Fruit fly (Drosophila melanogaster) whole organism, embryonic: ENCODE data around the gene CG10413.
A peak's percentile ranks its signal among the peaks of the same experiment; 100 is the strongest.

Experiments used
- Atf-2 ChIP-seq: fragments of 200-800 bp; sonication (Bioruptor generic); optimal IDR thresholded peaks from 2 replicates; lab custom pipeline; 2016; ENCODE audit warnings: missing biosample characterization, missing genetic modification characterization
- CG1024 ChIP-seq: fragments of 200-800 bp; sonication (Bioruptor generic); IDR thresholded peaks from 2 replicates; pipeline ENCODE4 v1.3.6; 2022; ENCODE audit warnings: missing biosample characterization, missing genetic modification characterization
- CG10979 ChIP-seq: fragments of 200-800 bp; sonication (Bioruptor generic); optimal IDR thresholded peaks from 2 replicates; lab custom pipeline; 2018; ENCODE audit warnings: missing biosample characterization, mild to moderate bottlenecking, missing genetic modification characterization, moderate library complexity
- CG11085 ChIP-seq: fragments of 200-800 bp; sonication (Bioruptor generic); IDR thresholded peaks from 2 replicates; pipeline ENCODE4 v1.3.6; 2022; ENCODE audit warnings: missing biosample characterization, missing genetic modification characterization
- CG15011 ChIP-seq: fragments of 200-800 bp; sonication (Bioruptor generic); optimal IDR thresholded peaks from 3 replicates; lab custom pipeline; 2018; ENCODE audit warnings: missing biosample characterization, mild to moderate bottlenecking, missing genetic modification characterization
- CG1647 ChIP-seq: fragments of 200-800 bp; sonication (Bioruptor generic); optimal IDR thresholded peaks from 3 replicates; lab custom pipeline; 2016; ENCODE audit warnings: missing biosample characterization, missing genetic modification characterization
- CG17328 ChIP-seq: fragments of 200-800 bp; sonication (Bioruptor generic); IDR thresholded peaks from 2 replicates; pipeline ENCODE4 v1.3.6; 2022; ENCODE audit warnings: missing biosample characterization, missing genetic modification characterization
- CG18011 ChIP-seq: fragments of 200-800 bp; sonication (Bioruptor generic); optimal IDR thresholded peaks from 2 replicates; lab custom pipeline; 2017; ENCODE audit warnings: missing biosample characterization, missing genetic modification characterization, mild to moderate bottlenecking, moderate library complexity, missing genotype
- CG18619 ChIP-seq: fragments of 200-800 bp; sonication (Bioruptor generic); optimal IDR thresholded peaks from 3 replicates; lab custom pipeline; 2017; ENCODE audit warnings: missing biosample characterization, mild to moderate bottlenecking, missing genetic modification characterization
- CG2120 ChIP-seq: fragments of 200-800 bp; sonication (Bioruptor generic); optimal IDR thresholded peaks from 3 replicates; lab custom pipeline; 2016; ENCODE audit warnings: missing biosample characterization, missing genetic modification characterization
- CG2129 ChIP-seq: fragments of 200-800 bp; sonication (Bioruptor generic); IDR thresholded peaks from 2 replicates; pipeline ENCODE4 v1.3.6; 2022; ENCODE audit warnings: missing biosample characterization, missing genetic modification characterization; ENCODE audit not compliant: partially characterized antibody
- CG30020 ChIP-seq: fragments of 200-800 bp; optimal IDR thresholded peaks from 2 replicates; lab custom pipeline; 2019; ENCODE audit warnings: missing biosample characterization, mild to moderate bottlenecking, missing genetic modification characterization, moderate library complexity
- CG30431 ChIP-seq: fragments of 200-800 bp; sonication (Bioruptor generic); optimal IDR thresholded peaks from 2 replicates; lab custom pipeline; 2017; ENCODE audit warnings: missing biosample characterization, missing genetic modification characterization
- CG32772 ChIP-seq: fragments of 200-800 bp; sonication (Bioruptor generic); IDR thresholded peaks from 2 replicates; pipeline ENCODE4 v1.3.6; 2022; ENCODE audit warnings: missing biosample characterization, missing genetic modification characterization
- CG4404 ChIP-seq: fragments of 200-800 bp; sonication (Bioruptor generic); IDR thresholded peaks from 2 replicates; pipeline ENCODE4 v1.3.6; 2022; ENCODE audit warnings: missing biosample characterization, missing genetic modification characterization
- CG4854 ChIP-seq: fragments of 200-800 bp; sonication (Bioruptor generic); optimal IDR thresholded peaks from 2 replicates; lab custom pipeline; 2016; ENCODE audit warnings: missing biosample characterization, missing genetic modification characterization, inconsistent platforms
- CG6813 ChIP-seq: fragments of 200-800 bp; sonication (Bioruptor generic); optimal IDR thresholded peaks from 2 replicates; lab custom pipeline; 2017; ENCODE audit warnings: missing biosample characterization, missing genetic modification characterization, mild to moderate bottlenecking, moderate library complexity, missing genetic modification reagents
- CG7372 ChIP-seq: fragments of 200-800 bp; sonication (Bioruptor generic); IDR thresholded peaks from 2 replicates; pipeline ENCODE4 v1.3.6; 2022; ENCODE audit warnings: missing biosample characterization, missing genetic modification characterization
- CG7556 ChIP-seq: fragments of 200-800 bp; sonication (Bioruptor generic); optimal IDR thresholded peaks from 2 replicates; lab custom pipeline; 2017; ENCODE audit warnings: missing biosample characterization, mild to moderate bottlenecking, missing genetic modification characterization
- CG7745 ChIP-seq: fragments of 200-800 bp; sonication (Bioruptor generic); optimal IDR thresholded peaks from 2 replicates; lab custom pipeline; 2018; ENCODE audit warnings: missing biosample characterization, mild to moderate bottlenecking, missing genetic modification characterization, moderate library complexity
- CG8944 ChIP-seq: fragments of 200-800 bp; sonication (Bioruptor generic); optimal IDR thresholded peaks from 3 replicates; lab custom pipeline; 2016; ENCODE audit warnings: missing biosample characterization, missing genetic modification characterization
- CG9876 ChIP-seq: fragments of 200-800 bp; sonication (Bioruptor generic); optimal IDR thresholded peaks from 2 replicates; lab custom pipeline; 2016; ENCODE audit warnings: missing biosample characterization, missing genetic modification characterization
- CkIIα-i1 ChIP-seq: fragments of 200-800 bp; sonication (Bioruptor generic); IDR thresholded peaks from 2 replicates; pipeline ENCODE4 v1.3.6; 2022; ENCODE audit warnings: missing biosample characterization, missing genetic modification characterization
- Dip3 ChIP-seq: fragments of 200-800 bp; sonication (Bioruptor generic); optimal IDR thresholded peaks from 3 replicates; lab custom pipeline; 2016; ENCODE audit warnings: missing biosample characterization, missing genetic modification characterization
- Dp ChIP-seq: fragments of 200-800 bp; sonication (Bioruptor generic); optimal IDR thresholded peaks from 2 replicates; lab custom pipeline; 2018; ENCODE audit warnings: missing biosample characterization, mild to moderate bottlenecking, missing genetic modification characterization, moderate library complexity
- Hr3 ChIP-seq: fragments of 200-800 bp; sonication (Bioruptor generic); optimal IDR thresholded peaks from 3 replicates; lab custom pipeline; 2016; ENCODE audit warnings: missing biosample characterization, missing genetic modification characterization
- Jarid2 ChIP-seq: fragments of 200-800 bp; sonication (Bioruptor generic); optimal IDR thresholded peaks from 3 replicates; lab custom pipeline; 2017; ENCODE audit warnings: mild to moderate bottlenecking, missing biosample characterization, missing genetic modification reagents, missing genetic modification characterization
- Mrtf ChIP-seq: fragments of 200-800 bp; sonication (Bioruptor generic); IDR thresholded peaks from 3 replicates; pipeline ENCODE4 v1.3.6; 2022; ENCODE audit warnings: missing biosample characterization, missing genetic modification characterization
- al ChIP-seq: fragments of 200-800 bp; sonication (Bioruptor generic); IDR thresholded peaks from 2 replicates; pipeline ENCODE4 v1.3.6; 2022; ENCODE audit warnings: missing biosample characterization, missing genetic modification characterization
- cwo ChIP-seq: fragments of 200-800 bp; sonication (Bioruptor generic); optimal IDR thresholded peaks from 3 replicates; lab custom pipeline; 2017; ENCODE audit warnings: missing biosample characterization, missing genetic modification characterization, mild to moderate bottlenecking, moderate library complexity, missing genetic modification reagents
- en ChIP-seq: fragments of 200-800 bp; sonication (Bioruptor generic); optimal IDR thresholded peaks from 2 replicates; lab custom pipeline; 2016; ENCODE audit warnings: missing biosample characterization, missing genetic modification characterization
- esg ChIP-seq: fragments of 200-800 bp; sonication (Bioruptor generic); conservative IDR thresholded peaks from 2 replicates; pipeline ENCODE4 v1.3.6; 2022; ENCODE audit warnings: missing biosample characterization, missing genetic modification characterization
- fd64A ChIP-seq: fragments of 200-800 bp; sonication (Bioruptor generic); optimal IDR thresholded peaks from 3 replicates; lab custom pipeline; 2018; ENCODE audit warnings: missing biosample characterization, mild to moderate bottlenecking, missing genetic modification characterization
- fu2 ChIP-seq: fragments of 200-800 bp; sonication (Bioruptor generic); optimal IDR thresholded peaks from 2 replicates; lab custom pipeline; 2016; ENCODE audit warnings: missing biosample characterization, missing genetic modification characterization
- gce ChIP-seq: fragments of 200-800 bp; sonication (Bioruptor generic); IDR thresholded peaks from 3 replicates; pipeline ENCODE4 v1.3.6; 2022; ENCODE audit warnings: missing biosample characterization, missing genetic modification characterization
- h ChIP-seq: fragments of >200 bp; optimal IDR thresholded peaks from 2 replicates; lab custom pipeline; 2017
- knrl ChIP-seq: fragments of 200-800 bp; sonication (Bioruptor generic); IDR thresholded peaks from 3 replicates; pipeline ENCODE4 v1.3.6; 2022; ENCODE audit warnings: missing biosample characterization, missing genetic modification characterization; ENCODE audit not compliant: partially characterized antibody
- lbe ChIP-seq: fragments of 200-800 bp; sonication (Bioruptor generic); optimal IDR thresholded peaks from 2 replicates; lab custom pipeline; 2016; ENCODE audit warnings: missing biosample characterization, mild to moderate bottlenecking, missing genetic modification characterization
- lilli ChIP-seq: fragments of 200-800 bp; sonication (Bioruptor generic); optimal IDR thresholded peaks from 3 replicates; lab custom pipeline; 2016; ENCODE audit warnings: missing biosample characterization, missing genetic modification characterization
- lola ChIP-seq, 3 experiments: fragments of >200 bp in 2 of 3; fragments of 200-800 bp in 1 of 3; sonication (Bioruptor generic) in 1 of 3; optimal IDR thresholded peaks; 2 replicates each; lab custom pipeline; 2017 to 2019; ENCODE audit warnings: missing biosample characterization in 3 of 3, missing genetic modification characterization in 3 of 3, mild to moderate bottlenecking in 1 of 3, moderate library complexity in 1 of 3
- phol ChIP-seq: fragments of 200-800 bp; sonication (Bioruptor generic); optimal IDR thresholded peaks from 3 replicates; lab custom pipeline; 2018; ENCODE audit warnings: missing biosample characterization, mild to moderate bottlenecking, missing genetic modification characterization, moderate library complexity
- pros ChIP-seq: fragments of 200-800 bp; sonication (Bioruptor generic); optimal IDR thresholded peaks from 3 replicates; lab custom pipeline; 2019; ENCODE audit warnings: missing biosample characterization, mild to moderate bottlenecking, missing genetic modification characterization, moderate library complexity
- pum ChIP-seq: fragments of 200-800 bp; sonication (Bioruptor generic); optimal IDR thresholded peaks from 2 replicates; lab custom pipeline; 2016; ENCODE audit warnings: missing biosample characterization, missing genetic modification characterization
- row ChIP-seq: fragments of 200-800 bp; sonication (Bioruptor generic); IDR thresholded peaks from 3 replicates; pipeline ENCODE4 v1.3.6; 2022; ENCODE audit warnings: missing biosample characterization, missing genetic modification characterization
- sisA ChIP-seq: fragments of 200-800 bp; sonication (Bioruptor generic); IDR thresholded peaks from 2 replicates; pipeline ENCODE4 v1.3.6; 2022; ENCODE audit warnings: missing biosample characterization, missing genetic modification characterization
- slp2 ChIP-seq: fragments of 200-800 bp; sonication (Bioruptor generic); optimal IDR thresholded peaks from 2 replicates; lab custom pipeline; 2016; ENCODE audit warnings: missing biosample characterization, missing genetic modification characterization
- sqz ChIP-seq: fragments of 200-800 bp; sonication (Bioruptor generic); optimal IDR thresholded peaks from 3 replicates; lab custom pipeline; 2018; ENCODE audit warnings: missing biosample characterization, mild to moderate bottlenecking, missing genetic modification characterization
- twi ChIP-seq: fragments of 200-800 bp; optimal IDR thresholded peaks from 2 replicates; lab custom pipeline; 2019; ENCODE audit warnings: missing biosample characterization, mild to moderate bottlenecking, missing genetic modification characterization, moderate library complexity
- z ChIP-seq: fragments of 200-800 bp; sonication (Bioruptor generic); IDR thresholded peaks from 3 replicates; pipeline ENCODE4 v1.3.6; 2022; ENCODE audit warnings: missing biosample characterization, missing genetic modification characterization
- zen2 ChIP-seq: fragments of 200-800 bp; sonication (Bioruptor generic); IDR thresholded peaks from 3 replicates; pipeline ENCODE4 v1.3.6; 2022; ENCODE audit warnings: missing biosample characterization, missing genetic modification characterization; ENCODE audit not compliant: partially characterized antibody

CG10413 gene

DNA sequence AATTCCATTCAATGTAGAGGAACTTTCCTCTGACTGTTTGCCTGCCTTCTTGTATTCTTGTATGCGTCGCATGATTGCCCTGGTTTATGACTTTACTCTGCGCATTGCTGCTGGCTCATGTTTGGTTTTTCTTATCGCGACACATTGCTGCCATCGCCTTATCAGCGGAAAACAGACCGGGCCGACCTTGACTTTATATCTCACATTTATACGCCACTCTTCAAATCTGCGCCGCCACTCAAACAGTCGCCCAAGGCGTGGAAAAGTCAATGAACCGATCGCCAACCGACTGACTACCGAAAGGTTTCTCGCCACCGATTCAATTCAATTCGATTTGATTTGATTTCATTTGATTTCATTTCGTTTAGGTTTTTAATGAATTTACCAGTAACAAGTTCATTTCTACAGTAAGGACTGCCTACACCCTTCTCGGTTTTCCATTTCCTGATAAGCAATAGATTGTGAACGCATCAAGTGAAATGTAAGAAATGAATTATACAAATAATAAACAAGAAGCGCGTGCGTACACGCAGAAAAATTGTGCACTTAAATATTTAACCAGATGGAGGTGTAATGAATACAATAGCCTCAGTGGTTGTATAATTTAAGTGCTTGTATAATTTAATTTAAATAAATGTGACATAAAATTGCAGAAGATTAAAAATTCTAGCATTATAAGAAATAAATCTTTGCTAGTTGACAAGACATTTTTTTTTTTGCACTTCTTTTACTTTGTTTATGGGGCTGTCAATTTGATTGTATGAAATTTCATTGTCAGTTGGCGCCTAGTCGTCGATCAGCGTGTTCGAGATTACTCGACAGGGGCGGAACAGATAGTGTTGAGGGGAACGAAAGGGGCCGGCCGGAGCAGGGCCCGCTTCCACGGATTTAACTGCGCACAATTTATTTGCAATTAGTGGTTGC, 38.6 kb downstream of the CG10413 start (continued):
- TF ChIP-seq CG4854 (GFP tag; lab: Kevin White, UChicago) (no peak), CkIIα-i1 (no peak), CG32772 (GFP tag; lab: Robert Waterston, UW) (no peak), fd64A (GFP tag; lab: Kevin White, UChicago) (no peak), CG7745 (tag; lab: Kevin White, UChicago) (no peak), cwo (GFP tag; lab: Kevin White, UChicago) (peak; percentile 14), lbe (no peak), CG4404 (GFP tag; lab: Robert Waterston, UW) (no peak), gce (GFP tag; lab: Robert Waterston, UW) (no peak), CG2120 (GFP tag; lab: Kevin White, UChicago) (peak; percentile 59), slp2 (GFP tag; lab: Kevin White, UChicago) (no peak), CG9876 (GFP tag; lab: Kevin White, UChicago) (no peak), sqz (GFP tag; lab: Kevin White, UChicago) (no peak), CG18619 (GFP tag; lab: Kevin White, UChicago) (no peak), zen2 (no peak), esg (GFP tag; lab: Robert Waterston, UW) (no peak), CG18011 (GFP tag; lab: Kevin White, UChicago) (no peak), Mrtf (no peak), CG17328 (GFP tag; lab: Robert Waterston, UW) (no peak), CG10979 (tag; lab: Kevin White, UChicago) (peak; percentile 34), CG30020 (tag; lab: Kevin White, UChicago) (no peak), CG7556 (GFP tag; lab: Kevin White, UChicago) (peak; percentile 32), twi (tag; lab: Kevin White, UChicago) (peak; percentile 56), en (no peak), lilli (GFP tag; lab: Kevin White, UChicago) (peak; percentile 7), Dp (no peak), knrl (GFP tag; lab: Robert Waterston, UW) (0 out of 3 replicates have a peak, but pooled peaks have one; percentile 38), CG6813 (GFP tag; lab: Kevin White, UChicago) (no peak), CG1024 (no peak), Dip3 (GFP tag; lab: Kevin White, UChicago) (peak; percentile 2), lola (GFP tag; optimal IDR thresholded peaks at IDR 0.05; lab: Kevin White, UChicago) (peak in 1 of 3 experiments; percentile 28), CG1647 (GFP tag; lab: Kevin White, UChicago) (no peak), CG2129 (GFP tag; lab: Robert Waterston, UW) (no peak), CG7372 (no peak), Jarid2 (GFP tag; lab: Kevin White, UChicago) (no peak), row (GFP tag; lab: Robert Waterston, UW) (peak; percentile 73), CG15011 (GFP tag; lab: Kevin White, UChicago) (peak; percentile 31), CG8944 (GFP tag; lab: Kevin White, UChicago) (no peak), phol (tag; lab: Kevin White, UChicago) (peak; percentile 3), Hr3 (no peak), Atf-2 (GFP tag; lab: Kevin White, UChicago) (no peak), pros (GFP tag; lab: Kevin White, UChicago) (no peak), h (lab: Kevin White, UChicago) (no peak), al (GFP tag; lab: Robert Waterston, UW) (no peak), pum (GFP tag; lab: Kevin White, UChicago) (no peak), fu2 (GFP tag; lab: Kevin White, UChicago) (no peak), z (GFP tag; lab: Robert Waterston, UW) (no peak), CG11085 (GFP tag; lab: Robert Waterston, UW) (no peak), sisA (GFP tag; lab: Robert Waterston, UW) (no peak), CG30431 (GFP tag; lab: Kevin White, UChicago) (no peak)
